Worm (Caenorhabditis elegans): ENCODE data around the gene C06C3.10.

C06C3.10 gene

DNA sequence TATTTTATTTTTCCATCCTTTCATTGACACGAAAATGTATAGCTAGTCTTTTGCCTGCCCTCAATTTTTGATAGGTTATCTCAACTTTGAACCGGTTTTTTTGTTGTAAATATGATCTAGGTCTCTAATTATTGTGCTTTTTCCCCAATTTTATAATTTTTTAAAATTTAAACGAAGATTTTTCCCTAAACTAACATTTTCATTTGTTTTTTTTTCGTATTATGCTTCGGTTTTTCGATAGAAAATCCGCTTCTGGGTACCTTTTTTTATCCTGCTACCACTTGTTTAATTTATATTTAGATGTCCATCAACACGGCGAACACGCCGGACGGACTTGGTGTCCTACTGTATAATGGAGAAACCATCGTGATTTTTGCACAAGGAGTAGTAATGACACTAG, 47.6 kb downstream of the C06C3.10 start, which contains the start of gene wbp-2:
Gene wbp-2, plus strand, starts transcription at position 301 of the 400 bp plus-strand sequence.
- TF ChIP-seq ama-1 (optimal IDR thresholded peaks at IDR 0.05) (no peak), fkh-10 (GFP tag; optimal IDR thresholded peaks at IDR 0.05) (no peak), skn-1 (tag; optimal IDR thresholded peaks at IDR 0.05) (no peak), hmg-11 (tag; optimal IDR thresholded peaks at IDR 0.05) (no peak), elt-2 (tag; optimal IDR thresholded peaks at IDR 0.05) (no peak), fkh-2 (tag; optimal IDR thresholded peaks at IDR 0.05) (no peak), sea-2 (GFP tag; optimal IDR thresholded peaks at IDR 0.05) (no peak), aly-2 (tag; optimal IDR thresholded peaks at IDR 0.05) (no peak)

Data from whole organism, L3 larva.